Worm (Caenorhabditis elegans) whole organism, young adult: Measurements from ENCODE around the gene K10G4.3.
A peak's percentile ranks its signal among the peaks of the same experiment; 100 is the strongest.
"Not testable (repeated sequence)": the region's sequence is repeated elsewhere in the genome, so short reads cannot be mapped to it uniquely, and the experiment has no call there.

ENCODE experiments used
- F10E7.11 ChIP-seq: sonication (generic microtip); optimal IDR thresholded peaks from 2 replicates; lab custom pipeline; 2017; ENCODE audit warnings: mild to moderate bottlenecking, missing genetic modification characterization, moderate library complexity, missing compliant biosample characterization
- F23B12.7 ChIP-seq: sonication (generic microtip); optimal IDR thresholded peaks from 2 replicates; lab custom pipeline; 2017; ENCODE audit warnings: missing genetic modification characterization, mild to moderate bottlenecking, missing compliant biosample characterization, antibody characterized with exemption, moderate library complexity; ENCODE audit not compliant: insufficient read depth
- F33H1.4 ChIP-seq: fragments of 200-800 bp; sonication (Bioruptor generic); IDR thresholded peaks from 2 replicates; pipeline ENCODE4 v1.3.6; 2022; ENCODE audit warnings: missing genetic modification reagents, missing genetic modification characterization, missing compliant biosample characterization
- F55B11.4 ChIP-seq: sonication (generic microtip); optimal IDR thresholded peaks from 2 replicates; lab custom pipeline; 2016; ENCODE audit warnings: missing compliant biosample characterization, missing genetic modification characterization, borderline replicate concordance; ENCODE audit not compliant: insufficient read depth
- F57C9.4 ChIP-seq: sonication (generic microtip); optimal IDR thresholded peaks from 2 replicates; lab custom pipeline; 2017; ENCODE audit warnings: mild to moderate bottlenecking, missing genetic modification characterization, missing compliant biosample characterization
- Y53G8AR.9 ChIP-seq: fragments of 200-800 bp; sonication (Bioruptor generic); conservative IDR thresholded peaks from 2 replicates; pipeline ENCODE4 v1.3.6; 2022; ENCODE audit warnings: missing genetic modification reagents, missing genetic modification characterization, missing compliant biosample characterization
- cebp-2 ChIP-seq: fragments of 200-800 bp; sonication (Bioruptor generic); IDR thresholded peaks from 2 replicates; pipeline ENCODE4 v1.3.6; 2022; ENCODE audit warnings: missing genetic modification characterization, missing compliant biosample characterization
- ceh-40 ChIP-seq: fragments of 200-800 bp; sonication (Bioruptor generic); IDR thresholded peaks from 2 replicates; pipeline ENCODE4 v1.3.6; 2022; ENCODE audit warnings: missing genetic modification characterization, missing compliant biosample characterization
- egl-44 ChIP-seq: fragments of 200-800 bp; sonication (Bioruptor generic); IDR thresholded peaks from 2 replicates; pipeline ENCODE4 v1.3.6; 2022; ENCODE audit warnings: missing genetic modification reagents, missing genetic modification characterization, missing compliant biosample characterization
- egrh-3 ChIP-seq: fragments of 200-800 bp; sonication (Bioruptor generic); IDR thresholded peaks from 2 replicates; pipeline ENCODE4 v1.3.6; 2022; ENCODE audit warnings: missing genetic modification reagents, missing genetic modification characterization, missing compliant biosample characterization
- ekl-4 ChIP-seq: fragments of 200-800 bp; sonication (Bioruptor generic); IDR thresholded peaks from 2 replicates; pipeline ENCODE4 v1.3.6; 2022; ENCODE audit warnings: missing genetic modification reagents, missing genetic modification characterization, missing compliant biosample characterization
- gei-17 ChIP-seq: fragments of 200-800 bp; sonication (Bioruptor generic); optimal IDR thresholded peaks from 2 replicates; lab custom pipeline; 2018; ENCODE audit warnings: mild to moderate bottlenecking, missing genetic modification characterization, missing compliant biosample characterization
- hmg-1.2 ChIP-seq: fragments of 200-800 bp; sonication (Bioruptor generic); IDR thresholded peaks from 2 replicates; pipeline ENCODE4 v1.3.6; 2022; ENCODE audit warnings: missing genetic modification reagents, missing genetic modification characterization, missing compliant biosample characterization
- hsf-1 ChIP-seq: fragments of 200-800 bp; sonication (Bioruptor generic); IDR thresholded peaks from 2 replicates; pipeline ENCODE4 v1.3.6; 2022; ENCODE audit warnings: missing genetic modification reagents, missing genetic modification characterization, missing compliant biosample characterization
- lag-1 ChIP-seq: fragments of 200-800 bp; sonication (Bioruptor generic); IDR thresholded peaks from 2 replicates; pipeline ENCODE4 v1.3.6; 2022; ENCODE audit warnings: missing genetic modification reagents, missing genetic modification characterization, missing compliant biosample characterization
- lin-26 ChIP-seq: fragments of 200-800 bp; sonication (Bioruptor generic); IDR thresholded peaks from 2 replicates; pipeline ENCODE4 v1.3.6; 2022; ENCODE audit warnings: missing genetic modification reagents, missing genetic modification characterization, missing compliant biosample characterization
- lsl-1 ChIP-seq: fragments of 200-800 bp; sonication (Bioruptor generic); optimal IDR thresholded peaks from 2 replicates; lab custom pipeline; 2018; ENCODE audit warnings: mild to moderate bottlenecking, missing genetic modification characterization, moderate library complexity, missing compliant biosample characterization
- madf-10 ChIP-seq: sonication (generic microtip); optimal IDR thresholded peaks from 2 replicates; lab custom pipeline; 2016; ENCODE audit warnings: mild to moderate bottlenecking, missing genetic modification characterization, missing compliant biosample characterization
- madf-3 ChIP-seq: fragments of 200-800 bp; sonication (Bioruptor generic); IDR thresholded peaks from 2 replicates; pipeline ENCODE4 v1.3.6; 2022; ENCODE audit warnings: missing genetic modification reagents, missing genetic modification characterization, missing compliant biosample characterization
- mes-4 ChIP-seq: sonication (generic microtip); optimal IDR thresholded peaks from 2 replicates; lab custom pipeline; 2016; ENCODE audit warnings: missing genotype, missing genetic modification characterization, missing compliant biosample characterization
- nhr-80 ChIP-seq: sonication (generic microtip); optimal IDR thresholded peaks from 2 replicates; lab custom pipeline; 2016; ENCODE audit warnings: missing genetic modification characterization, missing compliant biosample characterization
- rpc-1 ChIP-seq, 2 experiments: fragments of 150-350 bp in 1 of 2; sonication (generic microtip) in 1 of 2; optimal IDR thresholded peaks; 2 replicates each; lab custom pipeline; 2014 to 2018; ENCODE audit warnings: missing biosample characterization in 1 of 2, missing genetic modification characterization in 1 of 2, missing genetic modification reagents in 1 of 2, missing genotype in 1 of 2
- sdz-38 ChIP-seq: sonication (generic microtip); optimal IDR thresholded peaks from 2 replicates; lab custom pipeline; 2016; ENCODE audit warnings: missing genotype, missing genetic modification characterization, missing compliant biosample characterization
- snpc-1.1 ChIP-seq: sonication (generic microtip); optimal IDR thresholded peaks from 2 replicates; lab custom pipeline; 2017; ENCODE audit warnings: missing genetic modification characterization, mild to moderate bottlenecking, missing compliant biosample characterization, antibody characterized with exemption, moderate library complexity, missing genotype, missing genetic modification reagents; ENCODE audit not compliant: insufficient read depth
- snpc-4 ChIP-seq, 5 experiments: fragments of 150-350 bp in 1 of 5; sonication (generic microtip) in 4 of 5; optimal IDR thresholded peaks; 2 replicates each; lab custom pipeline; 2014 to 2018; ENCODE audit warnings: missing genetic modification characterization in 5 of 5, missing biosample characterization in 3 of 5, antibody characterized with exemption in 2 of 5, mild to moderate bottlenecking in 2 of 5, missing compliant biosample characterization in 2 of 5, missing genotype in 2 of 5, moderate library complexity in 2 of 5, missing genetic modification reagents in 1 of 5
- tbp1 ChIP-seq: fragments of 200-800 bp; sonication (Bioruptor generic); optimal IDR thresholded peaks from 2 replicates; lab custom pipeline; 2018; ENCODE audit warnings: mild to moderate bottlenecking, missing genetic modification characterization, missing compliant biosample characterization
- zfh-2 ChIP-seq: fragments of 200-800 bp; sonication (Bioruptor generic); conservative IDR thresholded peaks from 2 replicates; pipeline ENCODE4 v1.3.6; 2022; ENCODE audit warnings: missing genetic modification reagents, missing genetic modification characterization, missing compliant biosample characterization
- zim-3 ChIP-seq: sonication (generic microtip); optimal IDR thresholded peaks from 2 replicates; lab custom pipeline; 2017; ENCODE audit warnings: mild to moderate bottlenecking, missing genetic modification characterization, moderate library complexity, missing compliant biosample characterization

Gene K10G4.3

ce11 chrV:17258868-17259267 is 5.9 kb downstream of the K10G4.3 start, which contains the start of gene fbxa-85:
Gene fbxa-85, plus strand, starts transcription at chrV:17259168.
- TF ChIP-seq hsf-1 (no peak), egl-44 (GFP tag; lab: Robert Waterston, UW) (no peak), F23B12.7 (tag; lab: Kevin White, UChicago) (no peak), F57C9.4 (no peak), sdz-38 (tag; lab: Kevin White, UChicago) (no peak), lin-26 (GFP tag; lab: Robert Waterston, UW) (no peak), gei-17 (GFP tag; lab: Kevin White, UChicago) (no peak)

ce11 chrV:17258244-17258643 is 6.5 kb downstream of the K10G4.3 start:
- TF ChIP-seq zim-3 (tag; lab: Kevin White, UChicago) (no peak), nhr-80 (tag; lab: Kevin White, UChicago) (peak; percentile 8)
- TF ChIP-seq, all 124 proteins: peak for 1

ce11 chrV:17257637-17258036 is 7.1 kb downstream of the K10G4.3 start:
- peak; percentile 72 for TF ChIP-seq zfh-2
- TF ChIP-seq F10E7.11 (tag; lab: Kevin White, UChicago): no peak
- no peak for TF ChIP-seq snpc-4 (GFP tag; optimal IDR thresholded peaks at IDR 0.05; lab: Kevin White, UChicago)
- TF ChIP-seq snpc-4 (tag; optimal IDR thresholded peaks at IDR 0.05; lab: Kevin White, UChicago): peak in 2 of 4 experiments; percentile 63 to 66
- no peak for TF ChIP-seq rpc-1 (optimal IDR thresholded peaks at IDR 0.05; lab: Kevin White, UChicago)
- no peak for TF ChIP-seq rpc-1 (tag; optimal IDR thresholded peaks at IDR 0.05; lab: Kevin White, UChicago)
- TF ChIP-seq madf-3 (GFP tag; lab: Robert Waterston, UW): no peak
- no peak for TF ChIP-seq snpc-1.1 (tag; lab: Kevin White, UChicago)
- no peak for TF ChIP-seq ekl-4 (GFP tag; lab: Robert Waterston, UW)
- TF ChIP-seq lsl-1: no peak
- TF ChIP-seq, all 124 proteins: peak for 2

- TF ChIP-seq madf-10 (tag; lab: Kevin White, UChicago): no peak
- no peak for TF ChIP-seq F55B11.4 (tag; lab: Kevin White, UChicago)
Measured at ce11 chrV:17255454-17255853, 9.3 kb downstream of the K10G4.3 start, which contains the start of gene srh-115. Gene srh-115, plus strand, starts transcription at chrV:17255754.

- TF ChIP-seq F33H1.4; ceh-40 (GFP tag; lab: Robert Waterston, UW); lag-1 (GFP tag; lab: Robert Waterston, UW): not testable (repeated sequence)
Measured at ce11 chrV:17255028-17255427, 9.7 kb downstream of the K10G4.3 start, which contains the start of gene srh-116. Gene srh-116, minus strand, starts transcription at chrV:17255128.

ce11 chrV:17251364-17251961 is 13.3 kb downstream of the K10G4.3 start, which contains the start of gene Y61B8A.6:
Gene Y61B8A.6, plus strand, starts transcription at chrV:17251911.
- TF ChIP-seq Y53G8AR.9 (no peak), egrh-3 (peak; percentile 45; the same call in 1 of the 2 replicates), tbp1 (GFP tag; lab: Kevin White, UChicago) (no peak), lsl-1 (no peak), cebp-2 (GFP tag; lab: Robert Waterston, UW) (no peak), snpc-4 (GFP tag; optimal IDR thresholded peaks at IDR 0.05; lab: Kevin White, UChicago) (no peak), snpc-4 (tag; optimal IDR thresholded peaks at IDR 0.05; lab: Kevin White, UChicago) (peak in 1 of 4 experiments; percentile 62), snpc-1.1 (tag; lab: Kevin White, UChicago) (no peak), hmg-1.2 (GFP tag; lab: Robert Waterston, UW) (peak; percentile 23; the same call in 1 of the 2 replicates), zfh-2 (peak; percentile 63), mes-4 (tag; lab: Kevin White, UChicago) (no peak)
